Worm (Caenorhabditis elegans): Measurements from ENCODE around the gene F27D9.13.

The F27D9.13 gene

ce11 chrX:7667394-7668089 is at the start of gene F27D9.13:
TSS of gene F27D9.13 (minus strand) at chrX:7667444.
- TF ChIP-seq snpc-4 (tag; optimal IDR thresholded peaks at IDR 0.05) (no peak), blmp-1 (tag; optimal IDR thresholded peaks at IDR 0.05) (no peak), sptf-1 (tag; optimal IDR thresholded peaks at IDR 0.05) (no peak)

DNA sequence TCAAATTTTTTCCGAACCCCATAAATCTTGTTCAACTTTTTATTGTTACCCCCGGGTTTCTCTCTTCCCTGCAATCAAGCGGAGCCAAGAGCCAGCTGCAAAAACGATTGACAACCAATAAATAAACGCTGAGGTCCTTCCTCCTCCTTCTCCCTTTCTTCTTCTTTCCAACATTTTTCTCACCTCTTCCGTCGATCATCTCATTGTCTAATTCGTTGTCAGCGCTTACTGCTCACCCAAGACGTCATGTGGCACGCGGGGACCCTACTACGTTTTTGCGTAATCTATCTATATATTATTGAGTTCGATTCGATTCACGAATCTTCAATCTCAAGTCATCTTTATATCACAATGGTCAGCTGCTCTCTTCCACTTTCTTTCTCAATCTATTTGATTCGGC is 48.2 kb upstream of the F27D9.13 start:
- TF ChIP-seq hlh-1 (tag; optimal IDR thresholded peaks at IDR 0.05) (peak; percentile 82), mab-5 (tag; optimal IDR thresholded peaks at IDR 0.05) (peak; percentile 22), unc-62 (GFP tag; optimal IDR thresholded peaks at IDR 0.05) (peak; percentile 91), unc-120 (tag; optimal IDR thresholded peaks at IDR 0.05; ENCODE audit: poor library complexity, severe bottlenecking) (peak; percentile 69), lin-13 (tag; optimal IDR thresholded peaks at IDR 0.05) (no peak), elt-1 (tag; optimal IDR thresholded peaks at IDR 0.05; ENCODE audit: borderline replicate concordance, insufficient read depth) (no peak)

DNA sequence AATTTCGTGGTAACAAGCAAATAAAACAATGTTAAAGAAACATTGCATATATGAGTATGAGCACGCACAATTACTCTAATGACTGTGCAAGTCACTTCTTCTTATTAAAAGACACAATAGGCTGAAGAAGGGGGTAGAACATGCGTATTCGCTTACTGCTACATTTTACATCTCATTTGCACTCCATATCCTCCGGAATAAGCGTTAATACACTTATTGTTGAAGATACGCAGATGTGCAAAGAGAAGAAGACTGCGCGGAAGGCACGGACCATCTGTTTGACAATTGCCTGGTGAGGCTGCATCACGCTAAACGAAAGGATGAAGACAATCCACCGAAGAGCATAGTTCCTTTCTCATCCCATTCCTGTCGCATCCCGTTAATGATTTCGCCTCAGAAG is 45.6 kb upstream of the F27D9.13 start:
- no peak for TF ChIP-seq nhr-76 (tag; optimal IDR thresholded peaks at IDR 0.05)
- TF ChIP-seq ztf-11 (tag; optimal IDR thresholded peaks at IDR 0.05) = peak; percentile 30
- no peak for TF ChIP-seq ceh-83 (GFP tag; optimal IDR thresholded peaks at IDR 0.05)
- TF ChIP-seq snpc-4 (tag; optimal IDR thresholded peaks at IDR 0.05) = no peak
- no peak for TF ChIP-seq nhr-237 (tag; optimal IDR thresholded peaks at IDR 0.05)
- TF ChIP-seq lin-13 (tag; optimal IDR thresholded peaks at IDR 0.05) = no peak
- TF ChIP-seq ham-2 (GFP tag; optimal IDR thresholded peaks at IDR 0.05) = peak; percentile 63
- peak; percentile 88 for TF ChIP-seq cnd-1 (tag; optimal IDR thresholded peaks at IDR 0.05)
- TF ChIP-seq ces-1 (GFP tag; optimal IDR thresholded peaks at IDR 0.05) = peak; percentile 99
- TF ChIP-seq unc-62 (GFP tag; optimal IDR thresholded peaks at IDR 0.05) = no peak
- TF ChIP-seq lsy-2 (tag; optimal IDR thresholded peaks at IDR 0.05) = no peak
- TF ChIP-seq nhr-12 (tag; optimal IDR thresholded peaks at IDR 0.05) = no peak
- TF ChIP-seq tbx-8 (GFP tag; optimal IDR thresholded peaks at IDR 0.05) = no peak
- peak; percentile 59 for TF ChIP-seq hlh-1 (tag; optimal IDR thresholded peaks at IDR 0.05)
- TF ChIP-seq lin-32 (GFP tag; optimal IDR thresholded peaks at IDR 0.05) = peak; percentile 66
- no peak for TF ChIP-seq M03D4.4 (tag; optimal IDR thresholded peaks at IDR 0.05)
- peak; percentile 83 for TF ChIP-seq mls-2 (tag; optimal IDR thresholded peaks at IDR 0.05)
- peak; percentile 10 for TF ChIP-seq ceh-43 (GFP tag; optimal IDR thresholded peaks at IDR 0.05)
- no peak for TF ChIP-seq elt-1 (tag; optimal IDR thresholded peaks at IDR 0.05; ENCODE audit: borderline replicate concordance, insufficient read depth)
- no peak for TF ChIP-seq mab-5 (tag; optimal IDR thresholded peaks at IDR 0.05)
- TF ChIP-seq flh-1 (GFP tag; optimal IDR thresholded peaks at IDR 0.05) = no peak
- no peak for TF ChIP-seq elt-3 (tag; optimal IDR thresholded peaks at IDR 0.05)
- no peak for TF ChIP-seq zip-8 (tag; optimal IDR thresholded peaks at IDR 0.05)
- no peak for TF ChIP-seq nhr-28 (tag; optimal IDR thresholded peaks at IDR 0.05)
- no peak for TF ChIP-seq unc-120 (tag; optimal IDR thresholded peaks at IDR 0.05; ENCODE audit: poor library complexity, severe bottlenecking)
- TF ChIP-seq mep-1 (tag; optimal IDR thresholded peaks at IDR 0.05) = peak; percentile 29
- TF ChIP-seq sem-2 (GFP tag; optimal IDR thresholded peaks at IDR 0.05) = no peak
- no peak for TF ChIP-seq pha-4 (tag; optimal IDR thresholded peaks at IDR 0.05)
- TF ChIP-seq nhr-2 (tag; optimal IDR thresholded peaks at IDR 0.05) = no peak
- TF ChIP-seq sptf-1 (tag; optimal IDR thresholded peaks at IDR 0.05) = no peak
- no peak for TF ChIP-seq bed-3 (GFP tag; optimal IDR thresholded peaks at IDR 0.05)
- TF ChIP-seq drap-1 (GFP tag; optimal IDR thresholded peaks at IDR 0.05) = peak; percentile 5

DNA sequence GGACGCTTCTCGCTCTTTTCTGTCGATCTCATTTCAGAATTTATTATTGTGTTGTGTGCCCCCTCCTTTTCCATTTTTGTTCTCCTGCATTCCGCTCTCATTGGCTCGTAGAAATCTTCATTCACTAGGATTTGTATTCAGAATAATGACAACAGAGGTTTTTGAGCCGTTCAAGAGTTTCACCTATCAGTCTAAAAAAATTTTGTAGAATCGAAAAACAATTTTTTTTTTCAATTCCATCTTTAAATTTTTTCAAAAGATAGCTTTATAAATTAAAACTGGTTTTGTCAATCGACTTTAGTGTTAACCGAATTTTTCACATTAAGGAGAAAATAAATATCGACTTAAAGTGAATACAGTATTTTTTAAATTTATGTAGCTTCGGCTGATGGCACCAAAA is 43.4 kb upstream of the F27D9.13 start, which contains the start of gene K09F5.4:
TSS of gene K09F5.4 (minus strand) at position 101 of the 400 bp plus-strand sequence.
- TF ChIP-seq cnd-1 (tag; optimal IDR thresholded peaks at IDR 0.05) (no peak), nhr-76 (tag; optimal IDR thresholded peaks at IDR 0.05) (no peak), mep-1 (tag; optimal IDR thresholded peaks at IDR 0.05) (no peak), M03D4.4 (tag; optimal IDR thresholded peaks at IDR 0.05) (no peak), hlh-1 (tag; optimal IDR thresholded peaks at IDR 0.05) (no peak), tbx-8 (GFP tag; optimal IDR thresholded peaks at IDR 0.05) (no peak), unc-120 (tag; optimal IDR thresholded peaks at IDR 0.05; ENCODE audit: poor library complexity, severe bottlenecking) (no peak), ces-1 (GFP tag; optimal IDR thresholded peaks at IDR 0.05) (no peak), lin-32 (GFP tag; optimal IDR thresholded peaks at IDR 0.05) (no peak), lsy-2 (tag; optimal IDR thresholded peaks at IDR 0.05) (no peak), nhr-28 (tag; optimal IDR thresholded peaks at IDR 0.05) (no peak), flh-1 (GFP tag; optimal IDR thresholded peaks at IDR 0.05) (no peak), mls-2 (tag; optimal IDR thresholded peaks at IDR 0.05) (no peak), nhr-2 (tag; optimal IDR thresholded peaks at IDR 0.05) (no peak)

All from whole organism, mixed stage, embryonic.